Worm (Caenorhabditis elegans): ENCODE data around the gene F17C8.7.

F17C8.7 gene

ce11 chrIII:4754001-4754561 lies 18.5 kb downstream of the F17C8.7 start, which contains the start of the genes rps-0 and rbg-3 (continued):
- TF ChIP-seq bed-2 (GFP tag; IDR thresholded peaks at IDR 0.05): no peak
- no peak for TF ChIP-seq unc-62 (GFP tag; optimal IDR thresholded peaks at IDR 0.05)
- TF ChIP-seq lin-54 (GFP tag; optimal IDR thresholded peaks at IDR 0.05): peak; percentile 89
- TF ChIP-seq sdz-38 (tag; optimal IDR thresholded peaks at IDR 0.05): no peak
- TF ChIP-seq F57A8.1 (GFP tag; optimal IDR thresholded peaks at IDR 0.05): no peak
- TF ChIP-seq snpc-1.3 (tag; optimal IDR thresholded peaks at IDR 0.05; ENCODE audit: insufficient read depth): peak; percentile 87
- peak; percentile 24 for TF ChIP-seq somi-1 (GFP tag; optimal IDR thresholded peaks at IDR 0.05)
- TF ChIP-seq ceh-100 (GFP tag; IDR thresholded peaks at IDR 0.05): peak; percentile 27; the same call in 1 of the 2 replicates
- no peak for TF ChIP-seq Y79H2A.3 (GFP tag; conservative IDR thresholded peaks at IDR 0.05)
- no peak for TF ChIP-seq F52B5.7 (tag; optimal IDR thresholded peaks at IDR 0.05)
- TF ChIP-seq ztf-6 (GFP tag; IDR thresholded peaks at IDR 0.05): no peak
- no peak for TF ChIP-seq ztf-3 (GFP tag; optimal IDR thresholded peaks at IDR 0.05)
- no peak for TF ChIP-seq fkh-3 (tag; optimal IDR thresholded peaks at IDR 0.05)
- TF ChIP-seq hmg-20 (GFP tag; IDR thresholded peaks at IDR 0.05): no peak
- no peak for TF ChIP-seq T26A5.8 (tag; optimal IDR thresholded peaks at IDR 0.05)
- peak; percentile 68 for TF ChIP-seq lsl-1 (GFP tag; optimal IDR thresholded peaks at IDR 0.05)
- TF ChIP-seq mcd-1 (GFP tag; IDR thresholded peaks at IDR 0.05): peak; percentile 83
- TF ChIP-seq snpc-3.4 (tag; optimal IDR thresholded peaks at IDR 0.05): peak; percentile 91
- no peak for TF ChIP-seq lin-26 (GFP tag; IDR thresholded peaks at IDR 0.05)
- 0 out of 2 replicates have a peak, but pooled peaks have one; percentile 22 for TF ChIP-seq lir-1 (GFP tag; conservative IDR thresholded peaks at IDR 0.05)
- peak; percentile 86 for TF ChIP-seq nfyb-1 (GFP tag; IDR thresholded peaks at IDR 0.05)
- peak; percentile 87 for TF ChIP-seq dox-1 (GFP tag; IDR thresholded peaks at IDR 0.05)
- no peak for TF ChIP-seq let-526 (GFP tag; IDR thresholded peaks at IDR 0.05)
- no peak for TF ChIP-seq snpc-4 (GFP tag; optimal IDR thresholded peaks at IDR 0.05)
- peak in 3 of 4 experiments; percentile 53 to 74 (median 61) for TF ChIP-seq snpc-4 (tag; optimal IDR thresholded peaks at IDR 0.05)
- no peak for TF ChIP-seq hrde-1 (tag; optimal IDR thresholded peaks at IDR 0.05; ENCODE audit: borderline replicate concordance)
- TF ChIP-seq B0035.1 (tag; optimal IDR thresholded peaks at IDR 0.05): no peak
- peak; percentile 40 for TF ChIP-seq him-1 (tag; optimal IDR thresholded peaks at IDR 0.05)
- TF ChIP-seq ztf-22 (GFP tag; optimal IDR thresholded peaks at IDR 0.05): no peak
- peak; percentile 77 for TF ChIP-seq madf-10 (tag; optimal IDR thresholded peaks at IDR 0.05)

ce11 chrIII:4756983-4757382 lies 21.4 kb downstream of the F17C8.7 start, which contains the start of gene fbxl-2:
TSS of gene fbxl-2 (plus strand) at chrIII:4757260.
- TF ChIP-seq efl-1 (GFP tag; optimal IDR thresholded peaks at IDR 0.05): peak; percentile 96
- TF ChIP-seq madf-10 (tag; optimal IDR thresholded peaks at IDR 0.05): peak; percentile 65
- no peak for TF ChIP-seq T26A5.8 (tag; optimal IDR thresholded peaks at IDR 0.05)
- peak; percentile 86 for TF ChIP-seq ceh-91 (GFP tag; IDR thresholded peaks at IDR 0.05)
- 0 out of 2 replicates have a peak, but pooled peaks have one; percentile 82 for TF ChIP-seq F37B4.10 (GFP tag; IDR thresholded peaks at IDR 0.05)
- no peak for TF ChIP-seq ceh-58 (GFP tag; IDR thresholded peaks at IDR 0.05)
- no peak for TF ChIP-seq rpc-1 (optimal IDR thresholded peaks at IDR 0.05)
- no peak for TF ChIP-seq rpc-1 (tag; optimal IDR thresholded peaks at IDR 0.05)
- TF ChIP-seq dpl-1 (GFP tag; optimal IDR thresholded peaks at IDR 0.05): peak; percentile 98
- peak; percentile 89 for TF ChIP-seq D2030.7 (GFP tag; IDR thresholded peaks at IDR 0.05)
- peak; percentile 92 for TF ChIP-seq lir-1 (GFP tag; conservative IDR thresholded peaks at IDR 0.05)
- TF ChIP-seq bed-1 (GFP tag; IDR thresholded peaks at IDR 0.05): no peak
- peak; percentile 99 for TF ChIP-seq ztf-18 (tag; optimal IDR thresholded peaks at IDR 0.05)
- no peak for TF ChIP-seq snpc-1.1 (tag; optimal IDR thresholded peaks at IDR 0.05; ENCODE audit: insufficient read depth)
- TF ChIP-seq lin-54 (GFP tag; optimal IDR thresholded peaks at IDR 0.05): peak; percentile 99
- TF ChIP-seq F33H1.4 (GFP tag; IDR thresholded peaks at IDR 0.05): peak; percentile 94
- peak; percentile 10 for TF ChIP-seq him-1 (tag; optimal IDR thresholded peaks at IDR 0.05)
- TF ChIP-seq madf-3 (GFP tag; IDR thresholded peaks at IDR 0.05): peak; percentile 95
- peak; percentile 67 for TF ChIP-seq B0035.1 (tag; optimal IDR thresholded peaks at IDR 0.05)
- peak; percentile 82 for TF ChIP-seq bed-2 (GFP tag; IDR thresholded peaks at IDR 0.05)
- peak; percentile 83 for TF ChIP-seq F23B12.7 (tag; optimal IDR thresholded peaks at IDR 0.05; ENCODE audit: insufficient read depth)
- peak; percentile 0 for TF ChIP-seq T07F8.4 (tag; optimal IDR thresholded peaks at IDR 0.05)
- no peak for TF ChIP-seq mel-28 (tag; optimal IDR thresholded peaks at IDR 0.05; ENCODE audit: borderline replicate concordance)
- TF ChIP-seq hrde-1 (tag; optimal IDR thresholded peaks at IDR 0.05; ENCODE audit: borderline replicate concordance): peak; percentile 63
- peak; percentile 92 for TF ChIP-seq zfh-2 (GFP tag; conservative IDR thresholded peaks at IDR 0.05)
